Worm (Caenorhabditis elegans): Measurements from ENCODE around the gene zip-7.

Gene zip-7

DNA sequence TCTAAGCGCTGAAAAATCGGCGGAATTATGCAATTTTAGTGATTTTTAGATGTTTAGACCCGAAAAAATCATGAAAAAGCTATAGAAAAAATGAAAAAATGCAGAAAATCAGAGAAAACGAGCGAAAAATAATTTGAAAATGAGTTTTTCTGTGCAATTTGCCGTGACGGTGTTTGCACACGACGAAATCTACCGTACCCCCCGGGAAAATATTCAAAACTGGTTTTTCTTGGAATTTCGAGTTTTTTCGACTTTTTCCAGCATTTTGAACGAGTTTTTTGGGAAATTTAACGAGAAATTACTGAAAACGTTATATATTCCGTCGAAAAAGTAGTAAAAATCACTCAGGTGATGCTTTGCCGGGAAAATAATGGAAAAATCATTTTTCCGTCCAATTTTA lies 3.1 kb downstream of the zip-7 start:
- TF ChIP-seq lin-11 (tag; optimal IDR thresholded peaks at IDR 0.05) (no peak), egl-27 (tag; optimal IDR thresholded peaks at IDR 0.05) (no peak), R02D3.7 (tag; optimal IDR thresholded peaks at IDR 0.05) (no peak), nhr-10 (tag; optimal IDR thresholded peaks at IDR 0.05) (no peak)

- TF ChIP-seq F13H6.1 (tag; optimal IDR thresholded peaks at IDR 0.05): peak; percentile 57
- peak in 1 of 2 experiments; percentile 57 for TF ChIP-seq lsy-2 (tag; optimal IDR thresholded peaks at IDR 0.05)
- peak; percentile 73 for TF ChIP-seq unc-55 (GFP tag; optimal IDR thresholded peaks at IDR 0.05)
- peak; percentile 84 for TF ChIP-seq fos-1 (tag; optimal IDR thresholded peaks at IDR 0.05)
- peak; percentile 48 for TF ChIP-seq sma-9 (GFP tag; optimal IDR thresholded peaks at IDR 0.05)
- no peak for TF ChIP-seq sma-9 (tag; optimal IDR thresholded peaks at IDR 0.05)
- TF ChIP-seq nhr-129 (tag; optimal IDR thresholded peaks at IDR 0.05): peak; percentile 61
- TF ChIP-seq ceh-82 (tag; optimal IDR thresholded peaks at IDR 0.05): no peak
- peak; percentile 75 for TF ChIP-seq C34F6.9 (tag; optimal IDR thresholded peaks at IDR 0.05)
- no peak for TF ChIP-seq ztf-4 (tag; optimal IDR thresholded peaks at IDR 0.05)
- no peak for TF ChIP-seq unc-39 (tag; optimal IDR thresholded peaks at IDR 0.05)
- peak; percentile 3 for TF ChIP-seq egl-27 (tag; optimal IDR thresholded peaks at IDR 0.05)
- TF ChIP-seq sem-4 (tag; optimal IDR thresholded peaks at IDR 0.05): peak; percentile 66
- peak; percentile 29 for TF ChIP-seq crh-2 (tag; optimal IDR thresholded peaks at IDR 0.05)
- peak; percentile 28 for TF ChIP-seq mab-5 (tag; optimal IDR thresholded peaks at IDR 0.05)
- peak; percentile 53 for TF ChIP-seq lin-13 (GFP tag; optimal IDR thresholded peaks at IDR 0.05)
- no peak for TF ChIP-seq blmp-1 (tag; optimal IDR thresholded peaks at IDR 0.05; ENCODE audit: insufficient read depth)
- TF ChIP-seq gmeb-1 (tag; optimal IDR thresholded peaks at IDR 0.05): peak; percentile 46
- TF ChIP-seq nhr-6 (tag; optimal IDR thresholded peaks at IDR 0.05): no peak
- peak; percentile 53 for TF ChIP-seq lin-11 (tag; optimal IDR thresholded peaks at IDR 0.05)
- TF ChIP-seq nhr-10 (tag; optimal IDR thresholded peaks at IDR 0.05): no peak
Measured at ce11 chrIV:16501855-16502254, 3.6 kb downstream of the zip-7 start.

- no peak for TF ChIP-seq snpc-4 (tag; optimal IDR thresholded peaks at IDR 0.05)
- peak; percentile 42 for TF ChIP-seq lin-13 (GFP tag; optimal IDR thresholded peaks at IDR 0.05)
- peak; percentile 66 for TF ChIP-seq nhr-6 (tag; optimal IDR thresholded peaks at IDR 0.05)
- no peak for TF ChIP-seq ceh-16 (tag; optimal IDR thresholded peaks at IDR 0.05)
- TF ChIP-seq ztf-11 (tag; optimal IDR thresholded peaks at IDR 0.05): no peak
- TF ChIP-seq nhr-21 (tag; optimal IDR thresholded peaks at IDR 0.05): peak; percentile 52
- TF ChIP-seq zag-1 (tag; optimal IDR thresholded peaks at IDR 0.05): peak; percentile 59
- TF ChIP-seq nhr-25 (tag; optimal IDR thresholded peaks at IDR 0.05): peak; percentile 54
- peak; percentile 7 to 69 for TF ChIP-seq lsy-2 (tag; optimal IDR thresholded peaks at IDR 0.05)
- TF ChIP-seq crh-2 (tag; optimal IDR thresholded peaks at IDR 0.05): peak; percentile 72
- peak; percentile 94 for TF ChIP-seq F13H6.1 (tag; optimal IDR thresholded peaks at IDR 0.05)
- TF ChIP-seq ama-1 (optimal IDR thresholded peaks at IDR 0.05): no peak
- TF ChIP-seq sma-3 (GFP tag; optimal IDR thresholded peaks at IDR 0.05): peak; percentile 59
- TF ChIP-seq ztf-4 (tag; optimal IDR thresholded peaks at IDR 0.05): peak; percentile 34
- peak; percentile 87 for TF ChIP-seq sem-4 (tag; optimal IDR thresholded peaks at IDR 0.05)
- peak; percentile 42 for TF ChIP-seq unc-55 (GFP tag; optimal IDR thresholded peaks at IDR 0.05)
- peak; percentile 31 for TF ChIP-seq egl-27 (tag; optimal IDR thresholded peaks at IDR 0.05)
- TF ChIP-seq mab-5 (tag; optimal IDR thresholded peaks at IDR 0.05): peak; percentile 50
- TF ChIP-seq nhr-12 (tag; optimal IDR thresholded peaks at IDR 0.05): no peak
- peak; percentile 79 for TF ChIP-seq C34F6.9 (tag; optimal IDR thresholded peaks at IDR 0.05)
- TF ChIP-seq lin-11 (tag; optimal IDR thresholded peaks at IDR 0.05): no peak
- TF ChIP-seq lin-39 (tag; optimal IDR thresholded peaks at IDR 0.05): no peak
- peak in 1 of 2 experiments; percentile 9 for TF ChIP-seq mdl-1 (tag; optimal IDR thresholded peaks at IDR 0.05)
- peak; percentile 78 for TF ChIP-seq nhr-129 (tag; optimal IDR thresholded peaks at IDR 0.05)
- TF ChIP-seq elt-1 (tag; optimal IDR thresholded peaks at IDR 0.05): no peak
- TF ChIP-seq unc-62 (GFP tag; optimal IDR thresholded peaks at IDR 0.05): peak; percentile 4
- peak; percentile 44 for TF ChIP-seq fos-1 (tag; optimal IDR thresholded peaks at IDR 0.05)
- TF ChIP-seq sma-9 (GFP tag; optimal IDR thresholded peaks at IDR 0.05): peak; percentile 74
- TF ChIP-seq sma-9 (tag; optimal IDR thresholded peaks at IDR 0.05): no peak
Measured at ce11 chrIV:16498031-16498442, 7.4 kb downstream of the zip-7 start.

- peak; percentile 64 for TF ChIP-seq sma-9 (GFP tag; optimal IDR thresholded peaks at IDR 0.05)
- no peak for TF ChIP-seq sma-9 (tag; optimal IDR thresholded peaks at IDR 0.05)
- TF ChIP-seq unc-55 (GFP tag; optimal IDR thresholded peaks at IDR 0.05): no peak
- no peak for TF ChIP-seq nhr-25 (tag; optimal IDR thresholded peaks at IDR 0.05)
- peak; percentile 37 for TF ChIP-seq C34F6.9 (tag; optimal IDR thresholded peaks at IDR 0.05)
- peak; percentile 1 for TF ChIP-seq sem-4 (tag; optimal IDR thresholded peaks at IDR 0.05)
- peak; percentile 76 for TF ChIP-seq nhr-129 (tag; optimal IDR thresholded peaks at IDR 0.05)
Measured at ce11 chrIV:16496491-16496890, 9.0 kb downstream of the zip-7 start.

All from whole organism, L2 larva.